Fruit fly (Drosophila melanogaster): Measurements from ENCODE around the gene CG9393.
A peak's percentile ranks its signal among the peaks of the same experiment; 100 is the strongest.

DNA sequence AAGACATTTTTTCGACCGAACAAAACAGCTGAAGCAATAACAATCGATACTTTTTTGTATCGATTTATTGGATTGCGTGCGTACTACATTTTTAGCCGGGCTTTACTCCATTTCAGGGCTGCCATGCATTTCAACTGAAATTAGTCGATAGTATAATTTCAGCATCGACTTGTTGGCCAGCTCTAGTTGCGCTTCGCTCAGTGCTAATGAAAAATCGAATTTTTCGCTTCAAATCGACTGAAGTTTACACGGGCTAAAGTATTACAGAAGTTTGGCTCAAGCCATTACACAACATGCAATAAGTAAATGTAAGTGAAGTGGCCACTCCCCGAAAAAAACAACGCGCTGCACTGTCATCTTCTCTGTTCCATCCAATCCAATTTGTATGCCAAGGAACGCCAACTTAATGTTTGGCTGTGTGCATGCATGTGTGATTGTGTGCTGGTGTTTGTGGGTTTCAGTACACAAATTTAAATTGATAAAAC, 47.6 kb downstream of the CG9393 start, which contains the start of the genes mRpL47, CG8176 and Kdm3:
- TF ChIP-seq Snoo (tag; optimal IDR thresholded peaks at IDR 0.05) (no peak), D1 (tag; optimal IDR thresholded peaks at IDR 0.05) (no peak), CG15710 (tag; optimal IDR thresholded peaks at IDR 0.05) (peak; percentile 13), CG17806 (tag; optimal IDR thresholded peaks at IDR 0.05) (no peak), gl (tag; optimal IDR thresholded peaks at IDR 0.05) (no peak)

All from whole organism, pupa.